Worm (Caenorhabditis elegans) whole organism, L2 larva: ENCODE results near the gene Y54G2A.57.

Experiments used
- F13H6.1 ChIP-seq: sonication (generic microtip); optimal IDR thresholded peaks from 2 replicates; lab custom pipeline; 2016; ENCODE audit warnings: missing genetic modification characterization, missing compliant biosample characterization
- Y55F3AM.14 ChIP-seq: fragments of 200-800 bp; sonication (Bioruptor generic); optimal IDR thresholded peaks from 2 replicates; lab custom pipeline; 2018; ENCODE audit warnings: mild to moderate bottlenecking, missing genetic modification characterization, missing compliant biosample characterization
- ZK546.5 ChIP-seq: sonication (generic microtip); optimal IDR thresholded peaks from 2 replicates; lab custom pipeline; 2017; ENCODE audit warnings: missing biosample characterization, missing genetic modification characterization
- alr-1 ChIP-seq: fragments of 150-350 bp; optimal IDR thresholded peaks from 2 replicates; lab custom pipeline; 2014; ENCODE audit warnings: missing biosample characterization, missing genetic modification characterization
- aly-2 ChIP-seq: fragments of 150-350 bp; optimal IDR thresholded peaks from 2 replicates; lab custom pipeline; 2014; ENCODE audit warnings: missing biosample characterization, missing genetic modification characterization
- ceh-16 ChIP-seq: fragments of 150-350 bp; optimal IDR thresholded peaks from 2 replicates; lab custom pipeline; 2014; ENCODE audit warnings: missing biosample characterization, missing genetic modification characterization
- ceh-82 ChIP-seq: fragments of 150-350 bp; optimal IDR thresholded peaks from 2 replicates; lab custom pipeline; 2014; ENCODE audit warnings: missing biosample characterization, missing genetic modification characterization
- crh-2 ChIP-seq: sonication (generic microtip); optimal IDR thresholded peaks from 2 replicates; lab custom pipeline; 2017; ENCODE audit warnings: missing biosample characterization, missing genetic modification characterization
- dmd-4 ChIP-seq: sonication (generic microtip); optimal IDR thresholded peaks from 2 replicates; lab custom pipeline; 2017; ENCODE audit warnings: missing biosample characterization, missing genetic modification characterization
- egl-27 ChIP-seq: sonication (generic microtip); optimal IDR thresholded peaks from 3 replicates; lab custom pipeline; 2017; ENCODE audit warnings: missing biosample characterization, missing genetic modification reagents, missing genetic modification characterization
- elt-3 ChIP-seq: sonication (generic microtip); optimal IDR thresholded peaks from 2 replicates; lab custom pipeline; 2017; ENCODE audit warnings: missing biosample characterization, missing genetic modification characterization
- gmeb-1 ChIP-seq: fragments of 150-350 bp; optimal IDR thresholded peaks from 2 replicates; lab custom pipeline; 2014; ENCODE audit warnings: missing biosample characterization, missing genetic modification characterization
- lin-11 ChIP-seq: fragments of 150-350 bp; sonication (generic microtip); optimal IDR thresholded peaks from 2 replicates; lab custom pipeline; 2014; ENCODE audit warnings: missing biosample characterization, missing genetic modification characterization, inconsistent platforms, mixed read lengths
- lin-13 ChIP-seq: fragments of 150-350 bp; optimal IDR thresholded peaks from 2 replicates; lab custom pipeline; 2014; ENCODE audit warnings: missing biosample characterization, missing genetic modification reagents, missing genetic modification characterization
- lin-39 ChIP-seq: fragments of 150-350 bp; optimal IDR thresholded peaks from 2 replicates; lab custom pipeline; 2014; ENCODE audit warnings: missing biosample characterization, missing genetic modification reagents, missing genetic modification characterization
- lsy-2 ChIP-seq, 2 experiments: fragments of 150-350 bp in 1 of 2; sonication (generic microtip) in 1 of 2; optimal IDR thresholded peaks; 2 replicates each; lab custom pipeline; 2014 to 2017; ENCODE audit warnings: missing biosample characterization in 2 of 2, missing genetic modification characterization in 2 of 2
- mdl-1 ChIP-seq, 2 experiments: fragments of 150-350 bp in 1 of 2; sonication (generic microtip) in 1 of 2; optimal IDR thresholded peaks; 2 replicates each; lab custom pipeline; 2017; ENCODE audit warnings: missing biosample characterization in 2 of 2, missing genetic modification characterization in 2 of 2
- nhr-10 ChIP-seq: sonication (generic microtip); optimal IDR thresholded peaks from 2 replicates; lab custom pipeline; 2017; ENCODE audit warnings: missing biosample characterization, missing genetic modification characterization
- nhr-11 ChIP-seq: fragments of 150-350 bp; optimal IDR thresholded peaks from 2 replicates; lab custom pipeline; 2014; ENCODE audit warnings: missing biosample characterization, missing genetic modification characterization
- nhr-21 ChIP-seq: fragments of 150-350 bp; optimal IDR thresholded peaks from 2 replicates; lab custom pipeline; 2014; ENCODE audit warnings: missing biosample characterization, missing genetic modification characterization
- nhr-23 ChIP-seq: fragments of 150-350 bp; optimal IDR thresholded peaks from 2 replicates; lab custom pipeline; 2014; ENCODE audit warnings: missing biosample characterization, missing genetic modification reagents, missing genetic modification characterization
- nhr-237 ChIP-seq: fragments of 150-350 bp; optimal IDR thresholded peaks from 2 replicates; lab custom pipeline; 2014; ENCODE audit warnings: missing biosample characterization, missing genetic modification characterization
- nhr-25 ChIP-seq: fragments of 150-350 bp; sonication (generic microtip); optimal IDR thresholded peaks from 3 replicates; lab custom pipeline; 2014; ENCODE audit warnings: missing biosample characterization, missing genetic modification characterization
- nhr-6 ChIP-seq: fragments of 150-350 bp; optimal IDR thresholded peaks from 2 replicates; lab custom pipeline; 2014; ENCODE audit warnings: missing biosample characterization, missing genetic modification characterization
- nhr-77 ChIP-seq: fragments of 150-350 bp; optimal IDR thresholded peaks from 2 replicates; lab custom pipeline; 2014; ENCODE audit warnings: missing biosample characterization, missing genetic modification characterization
- peb-1 ChIP-seq: fragments of 150-350 bp; optimal IDR thresholded peaks from 2 replicates; lab custom pipeline; 2014; ENCODE audit warnings: missing biosample characterization, missing genetic modification characterization
- skn-1 ChIP-seq: sonication (generic microtip); optimal IDR thresholded peaks from 2 replicates; lab custom pipeline; 2017; ENCODE audit warnings: missing biosample characterization, missing genetic modification characterization
- sma-3 ChIP-seq: sonication (generic microtip); optimal IDR thresholded peaks from 2 replicates; lab custom pipeline; 2016; ENCODE audit warnings: missing genetic modification reagents, missing genetic modification characterization, missing compliant biosample characterization
- sma-9 ChIP-seq, 2 experiments: fragments of 150-350 bp in 1 of 2; sonication (generic microtip) in 1 of 2; optimal IDR thresholded peaks; 2 replicates each; lab custom pipeline; 2014 to 2016; ENCODE audit warnings: missing genetic modification characterization in 2 of 2, mild to moderate bottlenecking in 1 of 2, missing biosample characterization in 1 of 2, missing compliant biosample characterization in 1 of 2, missing genetic modification reagents in 1 of 2, moderate library complexity in 1 of 2
- snpc-4 ChIP-seq: fragments of 150-350 bp; optimal IDR thresholded peaks from 2 replicates; lab custom pipeline; 2014; ENCODE audit warnings: missing biosample characterization, missing genetic modification characterization
- unc-55 ChIP-seq: fragments of 150-350 bp; sonication (generic microtip); optimal IDR thresholded peaks from 3 replicates; lab custom pipeline; 2014; ENCODE audit warnings: missing biosample characterization, missing genetic modification reagents, missing genetic modification characterization
- ztf-1 ChIP-seq: fragments of 200-800 bp; sonication (Bioruptor generic); conservative IDR thresholded peaks from 2 replicates; pipeline ENCODE4 v1.3.6; 2022; ENCODE audit warnings: missing genetic modification characterization, missing compliant biosample characterization
- ztf-11 ChIP-seq: sonication (generic microtip); optimal IDR thresholded peaks from 2 replicates; lab custom pipeline; 2017; ENCODE audit warnings: missing biosample characterization, missing genetic modification characterization
- ztf-4 ChIP-seq: fragments of 150-350 bp; optimal IDR thresholded peaks from 2 replicates; lab custom pipeline; 2014; ENCODE audit warnings: missing biosample characterization, missing genetic modification characterization

The Y54G2A.57 gene

ce11 chrIV:2931228-2931627, 38.5 kb upstream of the Y54G2A.57 start, which contains the start of gene samt-1:
Gene samt-1, plus strand, starts transcription at chrIV:2931403.
- TF ChIP-seq lin-13 (GFP tag; lab: Kevin White, UChicago) (no peak), peb-1 (tag; lab: Kevin White, UChicago) (no peak), sma-3 (no peak), ZK546.5 (tag; lab: Kevin White, UChicago) (no peak), mdl-1 (tag; optimal IDR thresholded peaks at IDR 0.05; lab: Kevin White, UChicago) (no peak)

- TF ChIP-seq Y55F3AM.14 (GFP tag; lab: Kevin White, UChicago) (no peak), nhr-237 (tag; lab: Kevin White, UChicago) (no peak), mdl-1 (tag; optimal IDR thresholded peaks at IDR 0.05; lab: Kevin White, UChicago) (no peak), dmd-4 (tag; lab: Kevin White, UChicago) (no peak), ZK546.5 (tag; lab: Kevin White, UChicago) (no peak), nhr-23 (no peak), nhr-6 (tag; lab: Kevin White, UChicago) (no peak), sma-9 (GFP tag; optimal IDR thresholded peaks at IDR 0.05; lab: Kevin White, UChicago) (no peak), sma-9 (tag; optimal IDR thresholded peaks at IDR 0.05; lab: Kevin White, UChicago) (no peak), nhr-21 (tag; lab: Kevin White, UChicago) (no peak), lsy-2 (tag; optimal IDR thresholded peaks at IDR 0.05; lab: Kevin White, UChicago) (no peak), aly-2 (no peak), sma-3 (no peak), gmeb-1 (no peak), ceh-16 (tag; lab: Kevin White, UChicago) (no peak), ceh-82 (tag; lab: Kevin White, UChicago) (no peak)
Observed at ce11 chrIV:2935194-2935593, 34.5 kb upstream of the Y54G2A.57 start.

ce11 chrIV:2959798-2960197, 9.9 kb upstream of the Y54G2A.57 start, which contains the start of gene ser-6:
Gene ser-6, plus strand, starts transcription at chrIV:2960098.
- no peak for TF ChIP-seq crh-2 (tag; lab: Kevin White, UChicago)
- no peak for TF ChIP-seq nhr-23
- TF ChIP-seq, all 48 proteins: peak for 0

- no peak for TF ChIP-seq nhr-25 (tag; lab: Kevin White, UChicago)
Observed at ce11 chrIV:2960242-2960641, 9.5 kb upstream of the Y54G2A.57 start.

ce11 chrIV:2966884-2967283, 2.9 kb upstream of the Y54G2A.57 start:
- TF ChIP-seq lsy-2 (tag; optimal IDR thresholded peaks at IDR 0.05; lab: Kevin White, UChicago) (no peak), snpc-4 (no peak), ZK546.5 (tag; lab: Kevin White, UChicago) (no peak), ztf-4 (tag; lab: Kevin White, UChicago) (no peak), nhr-25 (tag; lab: Kevin White, UChicago) (no peak), dmd-4 (tag; lab: Kevin White, UChicago) (no peak), skn-1 (tag; lab: Kevin White, UChicago) (no peak), elt-3 (tag; lab: Kevin White, UChicago) (no peak), lin-11 (no peak), ztf-1 (no peak), nhr-11 (tag; lab: Kevin White, UChicago) (no peak), nhr-237 (tag; lab: Kevin White, UChicago) (no peak), peb-1 (tag; lab: Kevin White, UChicago) (no peak), alr-1 (tag; lab: Kevin White, UChicago) (no peak)

- TF ChIP-seq lin-39 (tag; lab: Kevin White, UChicago) (no peak), nhr-10 (tag; lab: Kevin White, UChicago) (no peak), nhr-6 (tag; lab: Kevin White, UChicago) (no peak)
Observed at ce11 chrIV:2971060-2971459, 1.3 kb downstream of the Y54G2A.57 start.

- TF ChIP-seq dmd-4 (tag; lab: Kevin White, UChicago) (no peak), ztf-11 (tag; lab: Kevin White, UChicago) (no peak), nhr-6 (tag; lab: Kevin White, UChicago) (no peak), egl-27 (tag; lab: Kevin White, UChicago) (no peak), nhr-10 (tag; lab: Kevin White, UChicago) (no peak), aly-2 (no peak), nhr-25 (tag; lab: Kevin White, UChicago) (no peak), lsy-2 (tag; optimal IDR thresholded peaks at IDR 0.05; lab: Kevin White, UChicago) (no peak), skn-1 (tag; lab: Kevin White, UChicago) (no peak), sma-9 (GFP tag; optimal IDR thresholded peaks at IDR 0.05; lab: Kevin White, UChicago) (no peak), sma-9 (tag; optimal IDR thresholded peaks at IDR 0.05; lab: Kevin White, UChicago) (no peak), Y55F3AM.14 (GFP tag; lab: Kevin White, UChicago) (no peak), gmeb-1 (no peak), F13H6.1 (tag; lab: Kevin White, UChicago) (no peak), ceh-82 (tag; lab: Kevin White, UChicago) (no peak), peb-1 (tag; lab: Kevin White, UChicago) (no peak), unc-55 (GFP tag; lab: Kevin White, UChicago) (no peak), nhr-77 (tag; lab: Kevin White, UChicago) (no peak), nhr-11 (tag; lab: Kevin White, UChicago) (no peak)
- TF ChIP-seq, all 48 proteins: peak for 0
Observed at ce11 chrIV:2978384-2978783, 8.6 kb downstream of the Y54G2A.57 start, which contains the start of gene lad-2. Gene lad-2, minus strand, starts transcription at chrIV:2978484.
